Worm (Caenorhabditis elegans): Measurements from ENCODE around the gene K03A1.4.

Gene K03A1.4

ce11 chrX:7316485-7317391, 18.2 kb upstream of the K03A1.4 start, which contains the start of the genes spp-2 and spp-6 (continued):
- TF ChIP-seq snpc-3.4 (tag; optimal IDR thresholded peaks at IDR 0.05) (no peak), F23B12.7 (tag; optimal IDR thresholded peaks at IDR 0.05; ENCODE audit: insufficient read depth) (no peak), efl-1 (GFP tag; optimal IDR thresholded peaks at IDR 0.05) (no peak), ztf-25 (GFP tag; IDR thresholded peaks at IDR 0.05) (no peak), ceh-58 (GFP tag; IDR thresholded peaks at IDR 0.05) (no peak), sptf-2 (GFP tag; optimal IDR thresholded peaks at IDR 0.05) (no peak), tlf-1 (GFP tag; optimal IDR thresholded peaks at IDR 0.05) (no peak), F49E8.2 (tag; optimal IDR thresholded peaks at IDR 0.05; ENCODE audit: insufficient read depth) (no peak), B0035.1 (tag; optimal IDR thresholded peaks at IDR 0.05) (no peak), fkh-3 (tag; optimal IDR thresholded peaks at IDR 0.05) (no peak), Y79H2A.3 (GFP tag; conservative IDR thresholded peaks at IDR 0.05) (no peak), rcor-1 (GFP tag; IDR thresholded peaks at IDR 0.05) (no peak), egrh-3 (GFP tag; IDR thresholded peaks at IDR 0.05) (no peak), lin-54 (GFP tag; optimal IDR thresholded peaks at IDR 0.05) (peak; percentile 24), bed-1 (GFP tag; IDR thresholded peaks at IDR 0.05) (no peak), gei-17 (GFP tag; optimal IDR thresholded peaks at IDR 0.05) (no peak), madf-10 (tag; optimal IDR thresholded peaks at IDR 0.05) (no peak), T07F8.4 (tag; optimal IDR thresholded peaks at IDR 0.05) (no peak), ZK185.1 (tag; optimal IDR thresholded peaks at IDR 0.05; ENCODE audit: poor library complexity, severe bottlenecking) (peak; percentile 3), nhr-120 (GFP tag; IDR thresholded peaks at IDR 0.05) (no peak), F22D6.2 (tag; optimal IDR thresholded peaks at IDR 0.05) (no peak), athp-1 (tag; optimal IDR thresholded peaks at IDR 0.05) (no peak), ztf-18 (tag; optimal IDR thresholded peaks at IDR 0.05) (no peak), snpc-1.3 (tag; optimal IDR thresholded peaks at IDR 0.05; ENCODE audit: insufficient read depth) (no peak), egl-44 (GFP tag; IDR thresholded peaks at IDR 0.05) (0 out of 2 replicates have a peak, but pooled peaks have one; percentile 21), tbx-9 (tag; optimal IDR thresholded peaks at IDR 0.05; ENCODE audit: borderline replicate concordance) (no peak), ama-1 (optimal IDR thresholded peaks at IDR 0.05) (no peak), ama-1 (GFP tag; optimal IDR thresholded peaks at IDR 0.05) (no peak), repo-1 (tag; optimal IDR thresholded peaks at IDR 0.05) (no peak), rec-8 (tag; optimal IDR thresholded peaks at IDR 0.05) (no peak), hrde-1 (tag; optimal IDR thresholded peaks at IDR 0.05; ENCODE audit: borderline replicate concordance) (no peak), K11D2.4 (GFP tag; IDR thresholded peaks at IDR 0.05) (no peak), dox-1 (GFP tag; IDR thresholded peaks at IDR 0.05) (no peak), lag-1 (GFP tag; IDR thresholded peaks at IDR 0.05) (no peak), hmg-20 (GFP tag; IDR thresholded peaks at IDR 0.05) (no peak), lsy-27 (tag; optimal IDR thresholded peaks at IDR 0.05; ENCODE audit: borderline replicate concordance, insufficient read depth) (no peak), hsf-1 (GFP tag; IDR thresholded peaks at IDR 0.05) (no peak), F52B5.7 (tag; optimal IDR thresholded peaks at IDR 0.05) (no peak), zim-3 (tag; optimal IDR thresholded peaks at IDR 0.05) (no peak), mcd-1 (GFP tag; IDR thresholded peaks at IDR 0.05) (0 out of 2 replicates have a peak, but pooled peaks have one; percentile 16), F10E7.11 (tag; optimal IDR thresholded peaks at IDR 0.05) (no peak), lir-1 (GFP tag; conservative IDR thresholded peaks at IDR 0.05) (no peak), F33H1.4 (GFP tag; IDR thresholded peaks at IDR 0.05) (no peak), lin-35 (GFP tag; optimal IDR thresholded peaks at IDR 0.05) (no peak), aptf-3 (GFP tag; IDR thresholded peaks at IDR 0.05) (no peak), mel-28 (tag; optimal IDR thresholded peaks at IDR 0.05; ENCODE audit: borderline replicate concordance) (no peak)
